Fruit fly (Drosophila melanogaster): Measurements from ENCODE around the gene CG32650.

The CG32650 gene

DNA sequence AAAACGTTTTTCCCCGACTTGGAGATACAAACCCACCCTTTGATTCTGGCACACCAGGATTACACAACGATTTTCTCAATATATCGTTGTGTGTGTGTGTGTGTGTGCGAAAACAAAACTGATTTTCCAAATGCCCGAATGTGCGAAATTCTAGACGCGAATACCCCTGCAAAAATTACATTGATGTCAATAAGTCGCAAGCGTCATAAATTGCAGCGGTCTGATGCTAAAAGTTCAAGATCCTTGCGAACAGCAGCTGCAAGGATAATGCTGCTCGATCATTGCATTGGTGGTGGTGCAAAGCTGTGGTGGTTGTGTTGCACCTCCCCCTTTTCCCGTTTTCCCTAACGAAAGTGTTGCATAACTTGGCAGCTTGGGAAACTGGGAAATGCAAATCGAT lies 29.1 kb upstream of the CG32650 start:
- TF ChIP-seq CG34367 (tag; optimal IDR thresholded peaks at IDR 0.05) (no peak), fd96Ca (GFP tag; IDR thresholded peaks at IDR 0.05) (no peak), Snoo (tag; optimal IDR thresholded peaks at IDR 0.05) (no peak), Pif1B (GFP tag; optimal IDR thresholded peaks at IDR 0.05) (no peak), CG13204 (GFP tag; optimal IDR thresholded peaks at IDR 0.05) (no peak)

- TF ChIP-seq CG17806 (tag; optimal IDR thresholded peaks at IDR 0.05) (peak; percentile 12), CG9948 (tag; optimal IDR thresholded peaks at IDR 0.05) (peak; percentile 2), CG14655 (GFP tag; optimal IDR thresholded peaks at IDR 0.05) (peak; percentile 43), CG8301 (tag; optimal IDR thresholded peaks at IDR 0.05) (no peak), Snoo (tag; optimal IDR thresholded peaks at IDR 0.05) (peak; percentile 33), gl (tag; optimal IDR thresholded peaks at IDR 0.05) (no peak), CG10348 (GFP tag; IDR thresholded peaks at IDR 0.05) (no peak), Pif1B (GFP tag; optimal IDR thresholded peaks at IDR 0.05) (peak; percentile 12), Pif1A (GFP tag; optimal IDR thresholded peaks at IDR 0.05) (peak; percentile 2), fd96Ca (GFP tag; IDR thresholded peaks at IDR 0.05) (peak; percentile 25; the same call in 1 of the 3 replicates), rn (GFP tag; IDR thresholded peaks at IDR 0.05) (no peak), CG15710 (tag; optimal IDR thresholded peaks at IDR 0.05) (peak; percentile 33), CG13204 (GFP tag; optimal IDR thresholded peaks at IDR 0.05) (no peak), Ets98B (GFP tag; IDR thresholded peaks at IDR 0.05) (0 out of 2 replicates have a peak, but pooled peaks have one; percentile 34), CG12605 (GFP tag; IDR thresholded peaks at IDR 0.05) (no peak), CG8159 (tag; optimal IDR thresholded peaks at IDR 0.05) (peak; percentile 24), CG4496 (GFP tag; IDR thresholded peaks at IDR 0.05) (0 out of 3 replicates have a peak, but pooled peaks have one; percentile 19), CG34367 (tag; optimal IDR thresholded peaks at IDR 0.05) (no peak), EcR (GFP tag; optimal IDR thresholded peaks at IDR 0.05) (peak; percentile 56), D1 (tag; optimal IDR thresholded peaks at IDR 0.05) (no peak), CG32121 (GFP tag; IDR thresholded peaks at IDR 0.05) (peak; percentile 27; the same call in 1 of the 2 replicates)
Measured at dm6 chrX:12925426-12926256, 27.2 kb upstream of the CG32650 start.

- TF ChIP-seq CG8159 (tag; optimal IDR thresholded peaks at IDR 0.05), result peak; percentile 1
- TF ChIP-seq rn (GFP tag; IDR thresholded peaks at IDR 0.05), result no peak
- TF ChIP-seq CG9948 (tag; optimal IDR thresholded peaks at IDR 0.05), result no peak
- TF ChIP-seq Snoo (tag; optimal IDR thresholded peaks at IDR 0.05), result peak; percentile 39
- TF ChIP-seq fd96Ca (GFP tag; IDR thresholded peaks at IDR 0.05), result no peak
Measured at dm6 chrX:12923258-12923901, 24.9 kb upstream of the CG32650 start.

- TF ChIP-seq Pif1B (GFP tag; optimal IDR thresholded peaks at IDR 0.05) (no peak), EcR (GFP tag; optimal IDR thresholded peaks at IDR 0.05) (no peak), rn (GFP tag; IDR thresholded peaks at IDR 0.05) (no peak), CG8159 (tag; optimal IDR thresholded peaks at IDR 0.05) (no peak), Pif1A (GFP tag; optimal IDR thresholded peaks at IDR 0.05) (no peak), fd96Ca (GFP tag; IDR thresholded peaks at IDR 0.05) (no peak), D1 (tag; optimal IDR thresholded peaks at IDR 0.05) (no peak), gl (tag; optimal IDR thresholded peaks at IDR 0.05) (no peak), CG34367 (tag; optimal IDR thresholded peaks at IDR 0.05) (no peak)
Measured at dm6 chrX:12922338-12922737, 23.9 kb upstream of the CG32650 start.

dm6 chrX:12919594-12919993 lies 21.1 kb upstream of the CG32650 start:
- no peak for TF ChIP-seq gl (tag; optimal IDR thresholded peaks at IDR 0.05)
- TF ChIP-seq CG10348 (GFP tag; IDR thresholded peaks at IDR 0.05), result no peak
- TF ChIP-seq CG8159 (tag; optimal IDR thresholded peaks at IDR 0.05), result no peak
- TF ChIP-seq Ets98B (GFP tag; IDR thresholded peaks at IDR 0.05), result no peak
- TF ChIP-seq EcR (GFP tag; optimal IDR thresholded peaks at IDR 0.05), result no peak
- TF ChIP-seq CG8301 (tag; optimal IDR thresholded peaks at IDR 0.05), result no peak
- TF ChIP-seq fd96Ca (GFP tag; IDR thresholded peaks at IDR 0.05), result no peak
- no peak for TF ChIP-seq CG17806 (tag; optimal IDR thresholded peaks at IDR 0.05)
- no peak for TF ChIP-seq CG14655 (GFP tag; optimal IDR thresholded peaks at IDR 0.05)
- TF ChIP-seq CG4496 (GFP tag; IDR thresholded peaks at IDR 0.05), result no peak
- TF ChIP-seq D1 (tag; optimal IDR thresholded peaks at IDR 0.05), result no peak
- no peak for TF ChIP-seq CG13204 (GFP tag; optimal IDR thresholded peaks at IDR 0.05)
- TF ChIP-seq Pif1A (GFP tag; optimal IDR thresholded peaks at IDR 0.05), result no peak
- no peak for TF ChIP-seq CG15710 (tag; optimal IDR thresholded peaks at IDR 0.05)
- TF ChIP-seq rn (GFP tag; IDR thresholded peaks at IDR 0.05), result no peak
- no peak for TF ChIP-seq CG34367 (tag; optimal IDR thresholded peaks at IDR 0.05)
- TF ChIP-seq CG32121 (GFP tag; IDR thresholded peaks at IDR 0.05), result no peak
- no peak for TF ChIP-seq Pif1B (GFP tag; optimal IDR thresholded peaks at IDR 0.05)
- no peak for TF ChIP-seq CG9948 (tag; optimal IDR thresholded peaks at IDR 0.05)
- no peak for TF ChIP-seq Snoo (tag; optimal IDR thresholded peaks at IDR 0.05)

DNA sequence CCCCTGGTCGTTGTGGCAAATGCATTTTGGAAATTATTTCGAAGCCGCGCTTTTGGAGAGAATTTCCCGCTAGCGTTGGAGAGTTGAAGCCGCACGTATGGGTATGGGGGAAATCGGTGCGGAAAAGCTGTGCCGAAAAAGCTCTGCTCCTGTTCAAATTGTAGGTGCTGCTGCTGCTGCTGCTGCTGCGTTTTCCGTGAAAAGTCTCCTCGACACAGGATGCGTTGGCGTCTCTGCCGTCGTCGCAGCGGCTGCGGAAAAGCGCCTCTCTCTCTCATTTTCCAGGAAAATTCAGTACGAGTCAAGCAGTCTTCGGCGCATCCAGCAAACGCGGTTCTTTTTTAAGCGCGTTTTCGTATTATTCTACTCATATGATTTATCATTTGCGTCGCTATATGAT lies 18.7 kb upstream of the CG32650 start, which contains the start of gene fne:
fne (plus strand) TSS at position 301 of the 400 bp plus-strand sequence.
- TF ChIP-seq D1 (tag; optimal IDR thresholded peaks at IDR 0.05), result no peak
- TF ChIP-seq Pif1B (GFP tag; optimal IDR thresholded peaks at IDR 0.05), result no peak
- TF ChIP-seq CG8159 (tag; optimal IDR thresholded peaks at IDR 0.05), result no peak
- TF ChIP-seq gl (tag; optimal IDR thresholded peaks at IDR 0.05), result no peak
- TF ChIP-seq EcR (GFP tag; optimal IDR thresholded peaks at IDR 0.05), result no peak
- no peak for TF ChIP-seq CG34367 (tag; optimal IDR thresholded peaks at IDR 0.05)
- TF ChIP-seq CG17806 (tag; optimal IDR thresholded peaks at IDR 0.05), result no peak
- TF ChIP-seq rn (GFP tag; IDR thresholded peaks at IDR 0.05), result no peak
- TF ChIP-seq CG10348 (GFP tag; IDR thresholded peaks at IDR 0.05), result no peak
- TF ChIP-seq CG4496 (GFP tag; IDR thresholded peaks at IDR 0.05), result no peak
- TF ChIP-seq fd96Ca (GFP tag; IDR thresholded peaks at IDR 0.05), result no peak
- TF ChIP-seq CG8301 (tag; optimal IDR thresholded peaks at IDR 0.05), result no peak
- TF ChIP-seq CG13204 (GFP tag; optimal IDR thresholded peaks at IDR 0.05), result no peak
- no peak for TF ChIP-seq Pif1A (GFP tag; optimal IDR thresholded peaks at IDR 0.05)
- TF ChIP-seq CG14655 (GFP tag; optimal IDR thresholded peaks at IDR 0.05), result no peak
- TF ChIP-seq CG9948 (tag; optimal IDR thresholded peaks at IDR 0.05), result no peak
- no peak for TF ChIP-seq Ets98B (GFP tag; IDR thresholded peaks at IDR 0.05)
- no peak for TF ChIP-seq CG12605 (GFP tag; IDR thresholded peaks at IDR 0.05)
